Fruit fly (Drosophila melanogaster) whole organism, adult: ENCODE measurements around the gene CG6015.

Source experiments
- CG7045 ChIP-seq: fragments of 200-800 bp; sonication (Bioruptor generic); optimal IDR thresholded peaks from 2 replicates; lab custom pipeline; 2017; ENCODE audit warnings: missing biosample characterization, mild to moderate bottlenecking, missing genetic modification characterization
- Crg-1 ChIP-seq: fragments of 200-800 bp; sonication (Bioruptor generic); optimal IDR thresholded peaks from 2 replicates; lab custom pipeline; 2016; ENCODE audit warnings: missing biosample characterization, missing genetic modification characterization

dm6 chr3R:22053202-22053601 is 19.1 kb upstream of the CG6015 start:
- TF ChIP-seq Crg-1 (GFP tag; lab: Kevin White, UChicago) (no peak), CG7045 (no peak)
